Worm (Caenorhabditis elegans): ENCODE measurements around the gene acr-10.

The acr-10 gene

DNA sequence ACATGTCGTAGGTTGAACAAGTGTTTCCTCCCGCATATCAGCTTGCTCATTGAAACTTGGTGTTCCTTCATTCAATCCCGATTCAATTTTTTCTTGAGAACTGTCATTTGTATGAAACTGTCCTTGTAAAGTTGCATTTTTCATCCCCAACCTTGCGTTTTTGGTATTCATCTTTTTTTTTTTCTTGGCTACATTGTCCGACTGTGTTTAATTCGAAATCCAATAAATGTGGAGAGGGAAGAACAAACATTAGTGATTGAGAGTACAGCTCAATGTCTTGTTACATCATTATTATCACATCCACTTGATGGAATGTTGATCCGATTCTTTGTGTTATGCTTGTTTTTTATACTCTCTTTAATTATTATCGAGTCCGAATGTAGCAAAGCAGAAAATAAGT, at the start of gene acr-10:
Gene acr-10, plus strand, starts transcription at position 301 of the 400 bp plus-strand sequence.
- no peak for TF ChIP-seq unc-62 (GFP tag; optimal IDR thresholded peaks at IDR 0.05)

ce11 chrX:3973534-3973933, 48.5 kb upstream of the acr-10 start, which contains the start of gene C16B8.4:
Gene C16B8.4 (minus strand): TSS chrX:3973634.
- TF ChIP-seq unc-62 (GFP tag; optimal IDR thresholded peaks at IDR 0.05) = no peak

ce11 chrX:3974160-3974559, 47.9 kb upstream of the acr-10 start:
- TF ChIP-seq unc-62 (GFP tag; optimal IDR thresholded peaks at IDR 0.05) = no peak

DNA sequence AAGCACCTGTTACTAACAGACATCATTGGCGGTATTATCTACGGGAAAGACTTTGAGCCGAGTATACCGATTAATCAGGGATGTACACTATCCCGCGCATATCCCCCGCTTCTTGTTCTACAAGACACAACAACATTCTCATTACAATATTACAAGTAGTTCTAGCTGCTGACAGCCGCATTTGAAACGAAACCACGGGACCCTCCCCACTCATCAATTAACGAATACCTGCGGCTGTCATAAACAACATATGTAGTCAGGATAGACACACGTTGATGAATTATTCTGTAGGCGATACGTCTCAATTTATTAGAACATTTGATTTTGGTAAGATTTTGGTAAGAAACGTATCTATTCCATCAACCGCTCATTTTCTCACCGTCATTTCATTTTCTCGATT, 45.3 kb upstream of the acr-10 start:
- TF ChIP-seq unc-62 (GFP tag; optimal IDR thresholded peaks at IDR 0.05) = no peak

- no peak for TF ChIP-seq unc-62 (GFP tag; optimal IDR thresholded peaks at IDR 0.05)
Measured at ce11 chrX:3977271-3977670, 44.8 kb upstream of the acr-10 start.

- no peak for TF ChIP-seq unc-62 (GFP tag; optimal IDR thresholded peaks at IDR 0.05)
Measured at ce11 chrX:3979146-3979545, 42.9 kb upstream of the acr-10 start.

DNA sequence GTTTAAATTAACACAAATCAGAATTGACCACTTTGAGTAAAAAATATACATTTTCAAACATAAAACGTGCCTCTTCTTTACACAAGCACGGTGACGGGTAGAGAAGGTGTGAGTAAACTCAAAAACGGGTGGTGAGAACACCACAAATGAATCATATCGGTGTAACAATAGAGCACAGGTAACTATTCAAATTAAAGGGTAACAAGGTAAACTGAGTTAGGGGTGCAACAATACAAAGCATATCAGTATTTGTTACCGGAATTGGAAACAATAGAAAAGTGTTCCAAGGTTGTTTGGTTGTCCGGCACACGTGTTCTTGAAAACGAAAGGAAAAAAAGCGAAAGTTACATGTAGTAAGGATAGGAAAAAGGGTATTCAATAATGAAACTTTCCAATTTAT, 39.7 kb upstream of the acr-10 start:
- TF ChIP-seq unc-62 (GFP tag; optimal IDR thresholded peaks at IDR 0.05) = no peak

- no peak for TF ChIP-seq unc-62 (GFP tag; optimal IDR thresholded peaks at IDR 0.05)
Measured at ce11 chrX:3988575-3988974, 33.5 kb upstream of the acr-10 start.

DNA sequence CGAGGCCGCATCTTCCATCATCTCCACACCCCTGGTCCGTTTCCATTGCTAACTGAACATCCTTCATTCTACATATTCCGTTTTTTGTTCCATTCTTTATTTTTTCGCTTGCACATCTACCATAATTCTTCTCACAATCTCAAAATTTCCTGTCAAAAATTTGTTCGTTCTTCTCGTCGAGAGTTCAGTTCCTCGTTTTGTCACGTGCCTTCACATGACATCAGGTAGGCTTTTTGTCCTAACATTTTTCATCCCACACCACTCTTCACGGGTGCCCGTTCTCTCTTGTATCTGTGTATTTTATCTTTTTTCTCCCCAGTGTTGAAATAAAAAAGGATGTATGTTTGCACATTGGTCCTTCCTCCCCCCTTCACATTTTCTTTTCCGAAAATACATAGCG, 31.6 kb upstream of the acr-10 start:
- no peak for TF ChIP-seq unc-62 (GFP tag; optimal IDR thresholded peaks at IDR 0.05)

DNA sequence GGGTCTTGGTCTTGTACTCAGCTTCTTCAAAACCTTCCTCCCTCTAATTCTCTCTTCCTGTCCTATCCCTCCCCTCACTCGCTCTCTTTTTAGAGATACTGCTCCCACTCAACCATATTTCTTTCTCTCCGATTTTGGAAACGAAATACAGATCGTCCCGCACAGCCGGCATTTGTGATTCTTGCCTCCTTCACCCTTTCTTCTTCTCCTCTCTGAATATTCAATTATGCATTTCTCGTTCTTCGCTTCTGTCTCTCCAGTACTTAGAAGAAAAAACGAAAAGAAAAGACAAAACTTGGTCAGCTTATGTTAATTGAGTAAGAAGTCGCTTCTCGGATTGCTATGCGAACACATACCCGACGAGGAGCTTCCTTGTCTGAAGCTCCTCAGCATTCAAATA, 31.1 kb upstream of the acr-10 start:
- TF ChIP-seq unc-62 (GFP tag; optimal IDR thresholded peaks at IDR 0.05) = no peak

ce11 chrX:3991652-3992051, 30.4 kb upstream of the acr-10 start:
- TF ChIP-seq unc-62 (GFP tag; optimal IDR thresholded peaks at IDR 0.05) = no peak

DNA sequence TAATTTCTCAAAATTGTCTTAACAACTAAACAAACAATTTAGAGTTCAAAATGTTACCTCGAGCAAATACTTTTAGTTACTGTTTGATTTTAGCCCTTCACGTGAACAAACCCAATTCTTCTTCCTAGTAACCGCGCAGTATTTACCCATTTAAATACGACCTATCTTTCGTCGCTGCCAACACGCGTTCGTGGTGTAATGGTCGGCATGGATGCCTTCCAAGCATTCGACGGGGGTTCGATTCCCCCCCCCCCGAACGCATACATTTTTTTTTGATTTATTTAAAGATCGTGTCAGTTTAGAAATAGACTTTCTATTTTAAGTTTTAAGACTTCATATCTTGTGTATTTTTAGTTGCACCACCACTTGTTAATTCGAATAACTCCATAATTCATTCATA, 27.6 kb upstream of the acr-10 start:
- no peak for TF ChIP-seq unc-62 (GFP tag; optimal IDR thresholded peaks at IDR 0.05)

- TF ChIP-seq unc-62 (GFP tag; optimal IDR thresholded peaks at IDR 0.05) = no peak
Measured at ce11 chrX:3997040-3997439, 25.0 kb upstream of the acr-10 start, which contains the start of gene R02E12.5. Gene R02E12.5 (plus strand): TSS chrX:3997340.

ce11 chrX:4003220-4003619, 18.8 kb upstream of the acr-10 start, which contains the start of gene R02E12.12:
Gene R02E12.12 (plus strand): TSS chrX:4003520.
- no peak for TF ChIP-seq unc-62 (GFP tag; optimal IDR thresholded peaks at IDR 0.05)

- no peak for TF ChIP-seq unc-62 (GFP tag; optimal IDR thresholded peaks at IDR 0.05)
Measured at ce11 chrX:4005014-4005413, 17.1 kb upstream of the acr-10 start, which contains the start of gene R02E12.4. Gene R02E12.4 (plus strand): TSS chrX:4005314.

DNA sequence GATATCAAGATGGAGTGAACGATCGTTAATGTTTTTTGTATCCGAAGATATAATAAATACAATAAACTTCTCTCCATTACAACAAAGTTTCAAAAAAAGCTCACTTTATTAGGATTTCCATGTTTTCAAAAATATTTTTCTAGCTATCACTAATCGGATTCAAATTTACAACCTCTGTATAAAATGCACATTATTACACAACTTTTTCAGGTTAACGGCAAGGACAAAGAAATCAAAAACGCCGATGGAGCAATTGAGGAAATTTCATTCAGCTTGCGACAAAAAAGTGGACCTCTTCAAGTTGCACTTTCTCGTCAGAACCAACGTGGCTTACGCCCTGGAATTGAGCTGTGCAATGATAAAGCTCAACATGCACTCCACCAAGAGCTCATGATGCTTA, 15.1 kb upstream of the acr-10 start:
- no peak for TF ChIP-seq unc-62 (GFP tag; optimal IDR thresholded peaks at IDR 0.05)

- no peak for TF ChIP-seq unc-62 (GFP tag; optimal IDR thresholded peaks at IDR 0.05)
Measured at ce11 chrX:4007724-4008123, 14.3 kb upstream of the acr-10 start.

DNA sequence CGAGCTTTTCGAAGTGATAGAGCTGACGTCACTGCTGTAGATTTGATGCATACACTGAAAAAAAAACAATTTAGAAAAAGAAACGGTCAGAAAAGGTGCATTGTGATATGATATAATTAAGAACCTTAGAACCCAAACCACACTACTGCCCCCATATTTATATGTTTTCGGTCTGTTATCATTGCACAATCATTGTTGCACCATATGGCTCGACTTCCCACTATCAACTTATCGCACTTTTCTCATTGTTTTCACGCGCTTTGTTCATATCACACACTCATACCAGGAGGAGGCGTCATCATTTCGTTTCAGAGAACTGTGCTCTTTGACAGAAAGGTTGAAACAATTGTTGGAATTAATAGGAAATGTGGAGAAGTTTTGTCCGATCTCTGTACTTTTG, 13.1 kb upstream of the acr-10 start:
- no peak for TF ChIP-seq unc-62 (GFP tag; optimal IDR thresholded peaks at IDR 0.05)

All from whole organism, dauer.